Worm (Caenorhabditis elegans) whole organism, late embryonic: ENCODE data around the gene ift-43.

Source experiments
- ceh-2 ChIP-seq: sonication (generic microtip); optimal IDR thresholded peaks from 2 replicates; lab custom pipeline; 2016; ENCODE audit warnings: missing genotype, missing genetic modification characterization, missing compliant biosample characterization
- ceh-6 ChIP-seq: fragments of 200-800 bp; sonication (Bioruptor generic); optimal IDR thresholded peaks from 2 replicates; lab custom pipeline; 2018; ENCODE audit warnings: mild to moderate bottlenecking, missing genetic modification characterization, missing compliant biosample characterization
- ets-4 ChIP-seq: sonication (generic microtip); optimal IDR thresholded peaks from 2 replicates; lab custom pipeline; 2016; ENCODE audit warnings: missing genetic modification characterization, missing compliant biosample characterization
- gmeb-2 ChIP-seq: sonication (generic microtip); optimal IDR thresholded peaks from 2 replicates; lab custom pipeline; 2016; ENCODE audit warnings: missing genetic modification characterization, inconsistent platforms, missing compliant biosample characterization
- lim-6 ChIP-seq: sonication (generic microtip); optimal IDR thresholded peaks from 2 replicates; lab custom pipeline; 2016; ENCODE audit warnings: missing genetic modification characterization, missing compliant biosample characterization
- nfya-1 ChIP-seq: sonication (generic microtip); optimal IDR thresholded peaks from 2 replicates; lab custom pipeline; 2017; ENCODE audit warnings: missing genetic modification characterization, mild to moderate bottlenecking, missing compliant biosample characterization, antibody characterized with exemption, moderate library complexity
- nhr-232 ChIP-seq: sonication (generic microtip); optimal IDR thresholded peaks from 2 replicates; lab custom pipeline; 2016; ENCODE audit warnings: missing genetic modification characterization, missing compliant biosample characterization
- odd-2 ChIP-seq: sonication (generic microtip); optimal IDR thresholded peaks from 2 replicates; lab custom pipeline; 2017; ENCODE audit warnings: antibody characterized with exemption, mild to moderate bottlenecking, missing genetic modification characterization, missing compliant biosample characterization
- pqm-1 ChIP-seq: sonication (generic microtip); optimal IDR thresholded peaks from 2 replicates; lab custom pipeline; 2016; ENCODE audit warnings: missing genetic modification characterization, missing compliant biosample characterization
- rnt-1 ChIP-seq: sonication (generic microtip); optimal IDR thresholded peaks from 2 replicates; lab custom pipeline; 2016; ENCODE audit warnings: missing genetic modification characterization, missing compliant biosample characterization
- sdc-2 ChIP-seq: sonication (generic microtip); optimal IDR thresholded peaks from 2 replicates; lab custom pipeline; 2016; ENCODE audit warnings: missing genotype, missing genetic modification characterization, missing compliant biosample characterization
- tbx-7 ChIP-seq: sonication (generic microtip); optimal IDR thresholded peaks from 2 replicates; lab custom pipeline; 2016; ENCODE audit warnings: missing genotype, missing genetic modification characterization, missing compliant biosample characterization
- unc-55 ChIP-seq: sonication (generic microtip); optimal IDR thresholded peaks from 2 replicates; lab custom pipeline; 2017; ENCODE audit warnings: missing biosample characterization, missing genetic modification reagents, missing genetic modification characterization

DNA sequence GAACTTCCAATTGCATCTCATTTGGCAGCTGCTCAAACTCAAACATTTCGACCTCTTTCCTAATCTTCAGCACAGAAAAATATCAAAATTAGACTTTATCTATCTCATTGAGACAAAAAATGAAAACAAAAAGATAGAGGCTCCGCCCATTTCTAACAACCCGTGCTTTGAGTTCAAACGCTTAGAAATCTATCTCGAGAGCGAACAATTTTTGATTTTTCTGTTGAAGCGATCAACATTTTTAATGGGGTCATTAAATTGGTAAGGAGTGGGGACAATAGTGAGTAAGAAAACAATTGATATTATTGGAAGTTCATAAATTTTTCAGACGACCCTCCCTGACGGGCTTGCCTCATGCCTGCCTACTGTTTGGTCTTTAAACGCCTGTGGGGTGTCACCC, 38.3 kb upstream of the ift-43 start, which contains the start of the genes C25H3.10 and C25H3.1:
- no peak for TF ChIP-seq pqm-1
- TF ChIP-seq rnt-1 (tag; lab: Kevin White, UChicago) = no peak
- no peak for TF ChIP-seq nhr-232
- no peak for TF ChIP-seq ceh-2 (tag; lab: Kevin White, UChicago)
- TF ChIP-seq sdc-2 (tag; lab: Kevin White, UChicago) = no peak
- no peak for TF ChIP-seq odd-2 (tag; lab: Kevin White, UChicago)
- no peak for TF ChIP-seq tbx-7 (tag; lab: Kevin White, UChicago)
- TF ChIP-seq lim-6 (tag; lab: Kevin White, UChicago) = no peak
- TF ChIP-seq ceh-6 (GFP tag; lab: Kevin White, UChicago) = no peak
- TF ChIP-seq ets-4 = no peak
- TF ChIP-seq gmeb-2 (tag; lab: Kevin White, UChicago) = no peak
- TF ChIP-seq nfya-1 (tag; lab: Kevin White, UChicago) = no peak
- TF ChIP-seq unc-55 (GFP tag; lab: Kevin White, UChicago) = no peak
